Worm (Caenorhabditis elegans) whole organism, L3 larva: Measurements from ENCODE around the gene srw-56.

Source experiments
- ama-1 ChIP-seq: fragments of 150-350 bp; optimal IDR thresholded peaks from 2 replicates; lab custom pipeline; 2018
- jun-1 ChIP-seq: fragments of 150-350 bp; optimal IDR thresholded peaks from 2 replicates; lab custom pipeline; 2014; ENCODE audit warnings: missing biosample characterization, missing genetic modification reagents, missing genetic modification characterization
- nhr-77 ChIP-seq: fragments of 150-350 bp; optimal IDR thresholded peaks from 2 replicates; lab custom pipeline; 2014; ENCODE audit warnings: missing biosample characterization, missing genetic modification characterization

- TF ChIP-seq nhr-77 (no peak), jun-1 (no peak), ama-1 (lab: Kevin White, UChicago) (no peak)
Measured at ce11 chrV:15952762-15953161, at the start of gene srw-56.
